Worm (Caenorhabditis elegans): ENCODE measurements around the gene trxr-2.

trxr-2 gene

ce11 chrIII:8873045-8873457 lies 40.5 kb upstream of the trxr-2 start:
- TF ChIP-seq nhr-71 (tag; optimal IDR thresholded peaks at IDR 0.05) (peak; percentile 19), ceh-82 (tag; optimal IDR thresholded peaks at IDR 0.05) (peak in 1 of 3 experiments; percentile 64), pag-3 (tag; optimal IDR thresholded peaks at IDR 0.05; ENCODE audit: borderline replicate concordance, insufficient read depth) (no peak), ceh-90 (tag; optimal IDR thresholded peaks at IDR 0.05) (no peak), tbx-2 (tag; optimal IDR thresholded peaks at IDR 0.05) (peak; percentile 32), nhr-237 (tag; optimal IDR thresholded peaks at IDR 0.05) (no peak), lin-13 (GFP tag; optimal IDR thresholded peaks at IDR 0.05) (no peak), pqm-1 (tag; optimal IDR thresholded peaks at IDR 0.05) (no peak), fkh-8 (tag; optimal IDR thresholded peaks at IDR 0.05) (no peak), mef-2 (tag; optimal IDR thresholded peaks at IDR 0.05) (no peak), fkh-10 (GFP tag; optimal IDR thresholded peaks at IDR 0.05) (peak; percentile 26), sox-4 (tag; optimal IDR thresholded peaks at IDR 0.05) (no peak), Y116A8C.19 (tag; optimal IDR thresholded peaks at IDR 0.05; ENCODE audit: borderline replicate concordance) (no peak), fos-1 (tag; optimal IDR thresholded peaks at IDR 0.05) (no peak), snu-23 (GFP tag; optimal IDR thresholded peaks at IDR 0.05) (peak; percentile 8), lir-3 (tag; optimal IDR thresholded peaks at IDR 0.05; ENCODE audit: poor library complexity) (no peak), elt-2 (tag; optimal IDR thresholded peaks at IDR 0.05) (no peak), tlp-1 (tag; optimal IDR thresholded peaks at IDR 0.05) (no peak), nhr-47 (tag; optimal IDR thresholded peaks at IDR 0.05) (peak; percentile 11), unc-98 (GFP tag; IDR thresholded peaks at IDR 0.05) (no peak), lin-14 (GFP tag; optimal IDR thresholded peaks at IDR 0.05) (peak; percentile 75), nhr-12 (tag; optimal IDR thresholded peaks at IDR 0.05) (no peak), efl-3 (GFP tag; optimal IDR thresholded peaks at IDR 0.05) (no peak), sptf-1 (tag; optimal IDR thresholded peaks at IDR 0.05) (no peak), mep-1 (tag; optimal IDR thresholded peaks at IDR 0.05) (no peak), irx-1 (tag; optimal IDR thresholded peaks at IDR 0.05) (no peak), nhr-19 (GFP tag; conservative IDR thresholded peaks at IDR 0.05) (no peak), mab-9 (GFP tag; IDR thresholded peaks at IDR 0.05) (no peak), ceh-88 (GFP tag; IDR thresholded peaks at IDR 0.05) (no peak), rnt-1 (tag; optimal IDR thresholded peaks at IDR 0.05) (no peak), grh-1 (GFP tag; IDR thresholded peaks at IDR 0.05) (no peak), elt-3 (tag; optimal IDR thresholded peaks at IDR 0.05) (no peak), efl-1 (optimal IDR thresholded peaks at IDR 0.05) (no peak), efl-1 (GFP tag; optimal IDR thresholded peaks at IDR 0.05 in 1 of 2) (peak in 1 of 2 experiments; percentile 72), ztf-11 (tag; optimal IDR thresholded peaks at IDR 0.05) (no peak), hpl-2 (GFP tag; optimal IDR thresholded peaks at IDR 0.05) (no peak), jun-1 (tag; optimal IDR thresholded peaks at IDR 0.05) (no peak), nhr-76 (tag; optimal IDR thresholded peaks at IDR 0.05) (no peak), nhr-85 (tag) (peak; percentile 73), nhr-77 (tag; optimal IDR thresholded peaks at IDR 0.05) (no peak), isw-1 (GFP tag; IDR thresholded peaks at IDR 0.05) (no peak), nhr-90 (tag; optimal IDR thresholded peaks at IDR 0.05; ENCODE audit: poor library complexity) (no peak), unc-130 (tag; optimal IDR thresholded peaks at IDR 0.05) (no peak), aly-2 (tag; optimal IDR thresholded peaks at IDR 0.05) (no peak), lin-35 (GFP tag; optimal IDR thresholded peaks at IDR 0.05) (peak in 1 of 2 experiments; percentile 8), dsc-1 (tag; optimal IDR thresholded peaks at IDR 0.05) (no peak), C34B4.2 (tag; optimal IDR thresholded peaks at IDR 0.05) (no peak), pax-3 (tag; optimal IDR thresholded peaks at IDR 0.05) (no peak), ceh-8 (GFP tag; optimal IDR thresholded peaks at IDR 0.05) (no peak), unc-30 (tag; optimal IDR thresholded peaks at IDR 0.05) (no peak), snpc-4 (tag; optimal IDR thresholded peaks at IDR 0.05) (no peak), xbp-1 (tag; optimal IDR thresholded peaks at IDR 0.05) (no peak), C04F5.9 (tag; optimal IDR thresholded peaks at IDR 0.05) (no peak), swsn-7 (tag; optimal IDR thresholded peaks at IDR 0.05) (peak; percentile 39)
